Fruit fly (Drosophila melanogaster) whole organism, embryonic: ENCODE measurements around the gene Drice.

ENCODE experiments used
- Adf1 ChIP-seq: fragments of 200-800 bp; sonication (Bioruptor generic); IDR thresholded peaks from 2 replicates; pipeline ENCODE4 v1.3.6; 2022; ENCODE audit warnings: missing biosample characterization, missing genetic modification characterization
- BEAF-32 ChIP-seq: fragments of 200-800 bp; sonication (Bioruptor generic); optimal IDR thresholded peaks from 3 replicates; lab custom pipeline; 2017; ENCODE audit warnings: missing biosample characterization, missing genetic modification characterization, mild to moderate bottlenecking, moderate library complexity, missing genetic modification reagents
- CG10543 ChIP-seq: fragments of 200-800 bp; sonication (Bioruptor generic); optimal IDR thresholded peaks from 3 replicates; lab custom pipeline; 2017; ENCODE audit warnings: missing biosample characterization, mild to moderate bottlenecking, missing genetic modification characterization, moderate library complexity
- CG1233 ChIP-seq: fragments of 200-800 bp; sonication (Bioruptor generic); optimal IDR thresholded peaks from 4 replicates; lab custom pipeline; 2018; ENCODE audit warnings: missing biosample characterization, mild to moderate bottlenecking, missing genetic modification characterization
- CG12769 ChIP-seq: fragments of 200-800 bp; sonication (Bioruptor generic); optimal IDR thresholded peaks from 2 replicates; lab custom pipeline; 2019; ENCODE audit warnings: missing biosample characterization, mild to moderate bottlenecking, missing genetic modification characterization, moderate library complexity
- CG15696 ChIP-seq: fragments of 200-800 bp; sonication (Bioruptor generic); optimal IDR thresholded peaks from 2 replicates; lab custom pipeline; 2019; ENCODE audit warnings: missing biosample characterization, mild to moderate bottlenecking, missing genetic modification characterization, moderate library complexity
- CG1647 ChIP-seq: fragments of 200-800 bp; sonication (Bioruptor generic); optimal IDR thresholded peaks from 3 replicates; lab custom pipeline; 2016; ENCODE audit warnings: missing biosample characterization, missing genetic modification characterization
- CG18599 ChIP-seq: fragments of 200-800 bp; sonication (Bioruptor generic); optimal IDR thresholded peaks from 3 replicates; lab custom pipeline; 2017; ENCODE audit warnings: missing biosample characterization, missing genetic modification characterization, mild to moderate bottlenecking, moderate library complexity, missing genetic modification reagents
- CG30020 ChIP-seq: fragments of 200-800 bp; optimal IDR thresholded peaks from 2 replicates; lab custom pipeline; 2019; ENCODE audit warnings: missing biosample characterization, mild to moderate bottlenecking, missing genetic modification characterization, moderate library complexity
- CG31388 ChIP-seq: fragments of 200-800 bp; sonication (Bioruptor generic); optimal IDR thresholded peaks from 2 replicates; lab custom pipeline; 2016; ENCODE audit warnings: missing biosample characterization, missing genetic modification characterization
- CG34376 ChIP-seq: fragments of 200-800 bp; sonication (Bioruptor generic); optimal IDR thresholded peaks from 2 replicates; lab custom pipeline; 2018; ENCODE audit warnings: missing biosample characterization, mild to moderate bottlenecking, missing genetic modification characterization
- CG43689 ChIP-seq: fragments of 200-800 bp; sonication (Bioruptor generic); IDR thresholded peaks from 2 replicates; pipeline ENCODE4 v1.3.6; 2022; ENCODE audit warnings: missing biosample characterization, missing genetic modification characterization
- CG7271 ChIP-seq: fragments of 200-800 bp; sonication (Bioruptor generic); optimal IDR thresholded peaks from 2 replicates; lab custom pipeline; 2018; ENCODE audit warnings: missing biosample characterization, mild to moderate bottlenecking, missing genetic modification characterization, moderate library complexity
- CG8290 ChIP-seq, 3 experiments: fragments of 200-800 bp; sonication (Bioruptor generic); optimal IDR thresholded peaks; 2 replicates each; lab custom pipeline; 2016 to 2019; ENCODE audit warnings: missing biosample characterization in 3 of 3, missing genetic modification characterization in 3 of 3, mild to moderate bottlenecking in 2 of 3, moderate library complexity in 1 of 3
- Dad ChIP-seq: fragments of 200-800 bp; sonication (Bioruptor generic); optimal IDR thresholded peaks from 3 replicates; lab custom pipeline; 2016; ENCODE audit warnings: missing biosample characterization, missing genetic modification characterization
- Doc2 ChIP-seq: fragments of 200-800 bp; sonication (Bioruptor generic); IDR thresholded peaks from 2 replicates; pipeline ENCODE4 v1.3.6; 2022; ENCODE audit warnings: missing biosample characterization, missing genetic modification characterization
- Drgx ChIP-seq: fragments of 200-800 bp; sonication (Bioruptor generic); IDR thresholded peaks from 2 replicates; pipeline ENCODE4 v1.3.6; 2022; ENCODE audit warnings: missing biosample characterization, missing genetic modification characterization
- GATAe ChIP-seq: fragments of 200-800 bp; sonication (Bioruptor generic); conservative IDR thresholded peaks from 2 replicates; pipeline ENCODE4 v1.3.6; 2022; ENCODE audit warnings: missing biosample characterization, missing genetic modification characterization
- Gsc ChIP-seq: fragments of 200-800 bp; sonication (Bioruptor generic); IDR thresholded peaks from 2 replicates; pipeline ENCODE4 v1.3.6; 2022; ENCODE audit warnings: missing biosample characterization, missing genetic modification characterization
- Hey ChIP-seq: fragments of 200-800 bp; sonication (Bioruptor generic); optimal IDR thresholded peaks from 3 replicates; lab custom pipeline; 2018; ENCODE audit warnings: missing biosample characterization, mild to moderate bottlenecking, missing genetic modification characterization
- HmgZ ChIP-seq: fragments of 200-800 bp; sonication (Bioruptor generic); optimal IDR thresholded peaks from 2 replicates; lab custom pipeline; 2018; ENCODE audit warnings: missing biosample characterization, mild to moderate bottlenecking, missing genetic modification characterization
- Hmr ChIP-seq: fragments of 200-800 bp; sonication (Bioruptor generic); optimal IDR thresholded peaks from 3 replicates; lab custom pipeline; 2017; ENCODE audit warnings: mild to moderate bottlenecking, missing biosample characterization, missing genetic modification reagents, missing genetic modification characterization
- Lim3 ChIP-seq: fragments of 200-800 bp; sonication (Bioruptor generic); IDR thresholded peaks from 2 replicates; pipeline ENCODE4 v1.3.6; 2022; ENCODE audit warnings: missing biosample characterization, missing genetic modification characterization
- Med ChIP-seq: fragments of 200-800 bp; sonication (Bioruptor generic); peaks from one replicate; lab custom pipeline; 2016; ENCODE audit warnings: missing biosample characterization, missing genetic modification characterization, mild to moderate bottlenecking, inconsistent platforms, moderate library complexity
- Pdp1 ChIP-seq, 2 experiments: fragments of 200-800 bp; sonication (Bioruptor generic); optimal IDR thresholded peaks; 3 replicates each; lab custom pipeline; 2016; ENCODE audit warnings: missing biosample characterization in 2 of 2, missing genetic modification characterization in 2 of 2, mild to moderate bottlenecking in 1 of 2, moderate library complexity in 1 of 2
- ab ChIP-seq: fragments of 200-800 bp; sonication (Bioruptor generic); optimal IDR thresholded peaks from 2 replicates; lab custom pipeline; 2016; ENCODE audit warnings: missing biosample characterization, missing genetic modification characterization
- aop ChIP-seq: fragments of 200-800 bp; sonication (Bioruptor generic); IDR thresholded peaks from 2 replicates; pipeline ENCODE4 v1.3.6; 2022; ENCODE audit warnings: missing biosample characterization, missing genetic modification characterization
- chinmo ChIP-seq: fragments of 200-800 bp; sonication (Bioruptor generic); IDR thresholded peaks from 4 replicates; pipeline ENCODE4 v1.3.6; 2022; ENCODE audit warnings: missing biosample characterization, missing genetic modification characterization; ENCODE audit not compliant: partially characterized antibody
- cwo ChIP-seq: fragments of 200-800 bp; sonication (Bioruptor generic); optimal IDR thresholded peaks from 3 replicates; lab custom pipeline; 2017; ENCODE audit warnings: missing biosample characterization, missing genetic modification characterization, mild to moderate bottlenecking, moderate library complexity, missing genetic modification reagents
- esg ChIP-seq: fragments of 200-800 bp; sonication (Bioruptor generic); conservative IDR thresholded peaks from 2 replicates; pipeline ENCODE4 v1.3.6; 2022; ENCODE audit warnings: missing biosample characterization, missing genetic modification characterization
- eve ChIP-seq, 2 experiments: fragments of >200 bp; optimal IDR thresholded peaks; 2 replicates each; lab custom pipeline; 2017; ENCODE audit warnings: missing biosample characterization in 2 of 2, missing genetic modification characterization in 2 of 2
- exex ChIP-seq: fragments of 200-800 bp; sonication (Bioruptor generic); optimal IDR thresholded peaks from 4 replicates; lab custom pipeline; 2018; ENCODE audit warnings: missing biosample characterization, mild to moderate bottlenecking, missing genetic modification characterization, moderate library complexity
- grn ChIP-seq: fragments of 200-800 bp; sonication (Bioruptor generic); optimal IDR thresholded peaks from 3 replicates; lab custom pipeline; 2017; ENCODE audit warnings: missing biosample characterization, missing genetic modification characterization
- ham ChIP-seq: fragments of 200-800 bp; sonication (Bioruptor generic); IDR thresholded peaks from 2 replicates; pipeline ENCODE4 v1.3.6; 2022; ENCODE audit warnings: missing biosample characterization, missing genetic modification characterization
- kay ChIP-seq: fragments of 200-800 bp; sonication (Bioruptor generic); optimal IDR thresholded peaks from 2 replicates; lab custom pipeline; 2016; ENCODE audit warnings: missing biosample characterization, missing genetic modification characterization
- lab ChIP-seq: fragments of 200-800 bp; sonication (Bioruptor generic); optimal IDR thresholded peaks from 3 replicates; lab custom pipeline; 2017; ENCODE audit warnings: missing biosample characterization, missing genetic modification characterization, mild to moderate bottlenecking, moderate library complexity, missing genetic modification reagents
- mirr ChIP-seq: fragments of 200-800 bp; sonication (Bioruptor generic); optimal IDR thresholded peaks from 3 replicates; lab custom pipeline; 2018; ENCODE audit warnings: missing biosample characterization, mild to moderate bottlenecking, missing genetic modification characterization
- nerfin-1 ChIP-seq: fragments of 200-800 bp; sonication (Bioruptor generic); optimal IDR thresholded peaks from 3 replicates; lab custom pipeline; 2019; ENCODE audit warnings: missing biosample characterization, mild to moderate bottlenecking, missing genetic modification characterization, moderate library complexity
- pho ChIP-seq: fragments of 200-800 bp; sonication (Bioruptor generic); optimal IDR thresholded peaks from 2 replicates; lab custom pipeline; 2016; ENCODE audit warnings: missing biosample characterization, missing genetic modification characterization
- sd ChIP-seq: fragments of 200-800 bp; sonication (Bioruptor generic); optimal IDR thresholded peaks from 3 replicates; lab custom pipeline; 2018; ENCODE audit warnings: missing biosample characterization, mild to moderate bottlenecking, missing genetic modification characterization, moderate library complexity
- sens-2 ChIP-seq: fragments of 200-800 bp; sonication (Bioruptor generic); IDR thresholded peaks from 2 replicates; pipeline ENCODE4 v1.3.6; 2022; ENCODE audit warnings: missing biosample characterization, missing genetic modification characterization
- sna ChIP-seq: fragments of 200-800 bp; sonication (Bioruptor generic); IDR thresholded peaks from 2 replicates; pipeline ENCODE4 v1.3.6; 2022; ENCODE audit warnings: missing biosample characterization, missing genetic modification characterization; ENCODE audit not compliant: partially characterized antibody
- sob ChIP-seq: fragments of 200-800 bp; sonication (Bioruptor generic); IDR thresholded peaks from 2 replicates; pipeline ENCODE4 v1.3.6; 2022; ENCODE audit warnings: missing biosample characterization, missing genetic modification characterization
- sug ChIP-seq: fragments of 200-800 bp; optimal IDR thresholded peaks from 2 replicates; lab custom pipeline; 2019; ENCODE audit warnings: missing biosample characterization, mild to moderate bottlenecking, missing genetic modification characterization, moderate library complexity
- z ChIP-seq: fragments of 200-800 bp; sonication (Bioruptor generic); IDR thresholded peaks from 3 replicates; pipeline ENCODE4 v1.3.6; 2022; ENCODE audit warnings: missing biosample characterization, missing genetic modification characterization
- zfh2 ChIP-seq: fragments of 200-800 bp; sonication (Bioruptor generic); optimal IDR thresholded peaks from 2 replicates; lab custom pipeline; 2016; ENCODE audit warnings: missing biosample characterization, missing genetic modification characterization

The Drice gene

dm6 chr3R:29780402-29781029 lies 18.9 kb upstream of the Drice start, which contains the start of gene fig:
Gene fig, minus strand, starts transcription at chr3R:29780452.
- TF ChIP-seq eve (GFP tag; optimal IDR thresholded peaks at IDR 0.05; lab: Kevin White, UChicago) = peak in 1 of 2 experiments; percentile 19
- peak; percentile 35 for TF ChIP-seq lab
- no peak for TF ChIP-seq BEAF-32 (GFP tag; lab: Kevin White, UChicago)
- no peak for TF ChIP-seq kay (GFP tag; lab: Kevin White, UChicago)
- TF ChIP-seq CG1233 (GFP tag; lab: Kevin White, UChicago) = no peak
- TF ChIP-seq sd (tag; lab: Kevin White, UChicago) = peak; percentile 18
- TF ChIP-seq CG1647 (GFP tag; lab: Kevin White, UChicago) = no peak
- no peak for TF ChIP-seq Lim3 (GFP tag; lab: Robert Waterston, UW)
- no peak for TF ChIP-seq CG43689 (GFP tag; lab: Robert Waterston, UW)
- peak; percentile 26 for TF ChIP-seq cwo (GFP tag; lab: Kevin White, UChicago)
- peak; percentile 4 for TF ChIP-seq HmgZ (tag; lab: Kevin White, UChicago)
- TF ChIP-seq CG10543 = peak; percentile 19
- no peak for TF ChIP-seq CG7271 (tag; lab: Kevin White, UChicago)
- TF ChIP-seq Pdp1 (GFP tag; optimal IDR thresholded peaks at IDR 0.05; lab: Kevin White, UChicago) = peak in 1 of 2 experiments; percentile 42
- no peak for TF ChIP-seq sna
- peak; percentile 13 for TF ChIP-seq Med (GFP tag; lab: Kevin White, UChicago)
- 0 out of 4 replicates have a peak, but pooled peaks have one; percentile 9 for TF ChIP-seq chinmo (GFP tag; lab: Robert Waterston, UW)
- no peak for TF ChIP-seq CG30020 (tag; lab: Kevin White, UChicago)
- peak; percentile 64 for TF ChIP-seq mirr (GFP tag; lab: Kevin White, UChicago)
- TF ChIP-seq esg (GFP tag; lab: Robert Waterston, UW) = no peak
- TF ChIP-seq grn (GFP tag; lab: Kevin White, UChicago) = peak; percentile 86
- TF ChIP-seq Drgx (GFP tag; lab: Robert Waterston, UW) = no peak
- no peak for TF ChIP-seq ham (GFP tag; lab: Robert Waterston, UW)
- peak; percentile 4 for TF ChIP-seq Hmr (GFP tag; lab: Kevin White, UChicago)
- no peak for TF ChIP-seq CG15696 (tag; lab: Kevin White, UChicago)
- peak; percentile 9 for TF ChIP-seq CG18599 (GFP tag; lab: Kevin White, UChicago)
- TF ChIP-seq CG8290 (GFP tag; optimal IDR thresholded peaks at IDR 0.05; lab: Kevin White, UChicago) = no peak
- peak in 1 of 2 experiments; percentile 19 for TF ChIP-seq CG8290 (tag; optimal IDR thresholded peaks at IDR 0.05; lab: Kevin White, UChicago)
- TF ChIP-seq Hey (tag; lab: Kevin White, UChicago) = no peak
- TF ChIP-seq Gsc (GFP tag; lab: Robert Waterston, UW) = no peak
- TF ChIP-seq CG34376 = peak; percentile 66
- peak; percentile 46 for TF ChIP-seq CG12769 (tag; lab: Kevin White, UChicago)
- no peak for TF ChIP-seq ab
- no peak for TF ChIP-seq Adf1 (GFP tag; lab: Robert Waterston, UW)
- TF ChIP-seq Doc2 (GFP tag; lab: Robert Waterston, UW) = no peak
- no peak for TF ChIP-seq zfh2
- no peak for TF ChIP-seq sob (GFP tag; lab: Robert Waterston, UW)
- 0 out of 2 replicates have a peak, but pooled peaks have one; percentile 23 for TF ChIP-seq GATAe
- no peak for TF ChIP-seq pho
- TF ChIP-seq nerfin-1 (tag; lab: Kevin White, UChicago) = no peak
- TF ChIP-seq z (GFP tag; lab: Robert Waterston, UW) = 0 out of 3 replicates have a peak, but pooled peaks have one; percentile 22
- 0 out of 2 replicates have a peak, but pooled peaks have one; percentile 6 for TF ChIP-seq sens-2 (GFP tag; lab: Robert Waterston, UW)
- TF ChIP-seq aop (GFP tag; lab: Robert Waterston, UW) = 0 out of 2 replicates have a peak, but pooled peaks have one; percentile 27
- TF ChIP-seq exex (tag; lab: Kevin White, UChicago) = peak; percentile 78
- TF ChIP-seq sug = peak; percentile 86
- no peak for TF ChIP-seq Dad (GFP tag; lab: Kevin White, UChicago)
- TF ChIP-seq CG31388 = no peak
- TF ChIP-seq, all 482 proteins: peak for 22
